Worm (Caenorhabditis elegans) whole organism, late embryonic: Measurements from ENCODE around the gene T19B10.5.

Source experiments
- C08G9.2 ChIP-seq: sonication (generic microtip); optimal IDR thresholded peaks from 2 replicates; lab custom pipeline; 2016; ENCODE audit warnings: mild to moderate bottlenecking, missing genetic modification characterization, moderate library complexity, missing compliant biosample characterization
- C38D4.7 ChIP-seq: fragments of 200-800 bp; sonication (Bioruptor generic); optimal IDR thresholded peaks from 2 replicates; lab custom pipeline; 2018; ENCODE audit warnings: mild to moderate bottlenecking, missing genetic modification characterization, moderate library complexity, missing compliant biosample characterization
- F13H6.1 ChIP-seq: sonication (generic microtip); optimal IDR thresholded peaks from 2 replicates; lab custom pipeline; 2016; ENCODE audit warnings: missing genetic modification characterization, missing compliant biosample characterization
- ahr-1 ChIP-seq: sonication (generic microtip); optimal IDR thresholded peaks from 2 replicates; lab custom pipeline; 2016; ENCODE audit warnings: missing genetic modification characterization, missing compliant biosample characterization
- ama-1 ChIP-seq: fragments of 150-350 bp; optimal IDR thresholded peaks from 2 replicates; lab custom pipeline; 2014
- ceh-14 ChIP-seq: sonication (generic microtip); optimal IDR thresholded peaks from 2 replicates; lab custom pipeline; 2016; ENCODE audit warnings: missing genotype, missing genetic modification characterization, missing compliant biosample characterization
- ceh-18 ChIP-seq: sonication (generic microtip); optimal IDR thresholded peaks from 2 replicates; lab custom pipeline; 2016; ENCODE audit warnings: missing genetic modification characterization, missing compliant biosample characterization
- ceh-19 ChIP-seq: fragments of 200-800 bp; sonication (Bioruptor generic); optimal IDR thresholded peaks from 2 replicates; lab custom pipeline; 2018; ENCODE audit warnings: mild to moderate bottlenecking, missing genetic modification characterization, missing compliant biosample characterization
- ceh-2 ChIP-seq: sonication (generic microtip); optimal IDR thresholded peaks from 2 replicates; lab custom pipeline; 2016; ENCODE audit warnings: missing genotype, missing genetic modification characterization, missing compliant biosample characterization
- ceh-22 ChIP-seq: sonication (generic microtip); optimal IDR thresholded peaks from 2 replicates; lab custom pipeline; 2017; ENCODE audit warnings: missing biosample characterization, missing genetic modification characterization
- ceh-31 ChIP-seq: sonication (generic microtip); optimal IDR thresholded peaks from 2 replicates; lab custom pipeline; 2016; ENCODE audit warnings: missing genetic modification characterization, missing compliant biosample characterization
- ceh-34 ChIP-seq: sonication (generic microtip); optimal IDR thresholded peaks from 2 replicates; lab custom pipeline; 2016; ENCODE audit warnings: mild to moderate bottlenecking, missing genetic modification characterization, missing compliant biosample characterization
- ceh-45 ChIP-seq: fragments of 200-800 bp; sonication (Bioruptor generic); IDR thresholded peaks from 2 replicates; pipeline ENCODE4 v1.3.6; 2022; ENCODE audit warnings: missing genetic modification reagents, missing genetic modification characterization, missing compliant biosample characterization
- ceh-6 ChIP-seq: fragments of 200-800 bp; sonication (Bioruptor generic); optimal IDR thresholded peaks from 2 replicates; lab custom pipeline; 2018; ENCODE audit warnings: mild to moderate bottlenecking, missing genetic modification characterization, missing compliant biosample characterization
- ceh-9 ChIP-seq: sonication (generic microtip); optimal IDR thresholded peaks from 2 replicates; lab custom pipeline; 2016; ENCODE audit warnings: mild to moderate bottlenecking, missing genetic modification characterization, inconsistent platforms, missing compliant biosample characterization
- che-1 ChIP-seq: sonication (generic microtip); optimal IDR thresholded peaks from 2 replicates; lab custom pipeline; 2016; ENCODE audit warnings: mild to moderate bottlenecking, missing genetic modification characterization, missing compliant biosample characterization
- dmd-4 ChIP-seq: sonication (generic microtip); optimal IDR thresholded peaks from 2 replicates; lab custom pipeline; 2016; ENCODE audit warnings: borderline replicate concordance, missing genetic modification characterization, missing compliant biosample characterization
- dve-1 ChIP-seq: sonication (generic microtip); optimal IDR thresholded peaks from 2 replicates; lab custom pipeline; 2017; ENCODE audit warnings: antibody characterized with exemption, mild to moderate bottlenecking, missing genetic modification characterization, missing compliant biosample characterization
- elt-2 ChIP-seq: sonication (generic microtip); optimal IDR thresholded peaks from 2 replicates; lab custom pipeline; 2016; ENCODE audit warnings: missing genetic modification reagents, missing genetic modification characterization, missing compliant biosample characterization
- elt-4 ChIP-seq: sonication (generic microtip); optimal IDR thresholded peaks from 2 replicates; lab custom pipeline; 2016; ENCODE audit warnings: missing genetic modification characterization, missing compliant biosample characterization
- eyg-1 ChIP-seq: sonication (generic microtip); optimal IDR thresholded peaks from 2 replicates; lab custom pipeline; 2016; ENCODE audit warnings: missing genotype, missing genetic modification characterization, missing compliant biosample characterization
- fax-1 ChIP-seq: sonication (generic microtip); optimal IDR thresholded peaks from 2 replicates; lab custom pipeline; 2016; ENCODE audit warnings: missing genotype, missing genetic modification characterization, missing compliant biosample characterization
- fkh-10 ChIP-seq: fragments of 150-350 bp; optimal IDR thresholded peaks from 2 replicates; lab custom pipeline; 2014; ENCODE audit warnings: missing biosample characterization, missing genetic modification reagents, missing genetic modification characterization
- fkh-6 ChIP-seq: sonication (generic microtip); optimal IDR thresholded peaks from 2 replicates; lab custom pipeline; 2016; ENCODE audit warnings: missing genetic modification characterization, missing compliant biosample characterization
- hlh-30 ChIP-seq: sonication (generic microtip); optimal IDR thresholded peaks from 2 replicates; lab custom pipeline; 2017; ENCODE audit warnings: antibody characterized with exemption, missing genetic modification characterization, missing compliant biosample characterization; ENCODE audit not compliant: insufficient read depth
- hlh-6 ChIP-seq: sonication (generic microtip); optimal IDR thresholded peaks from 2 replicates; lab custom pipeline; 2016; ENCODE audit warnings: missing genotype, missing genetic modification characterization, missing compliant biosample characterization
- hlh-8 ChIP-seq: sonication (generic microtip); optimal IDR thresholded peaks from 2 replicates; lab custom pipeline; 2016; ENCODE audit warnings: missing genotype, missing genetic modification characterization, missing compliant biosample characterization
- lim-6 ChIP-seq: sonication (generic microtip); optimal IDR thresholded peaks from 2 replicates; lab custom pipeline; 2016; ENCODE audit warnings: missing genetic modification characterization, missing compliant biosample characterization
- nfya-1 ChIP-seq: sonication (generic microtip); optimal IDR thresholded peaks from 2 replicates; lab custom pipeline; 2017; ENCODE audit warnings: missing genetic modification characterization, mild to moderate bottlenecking, missing compliant biosample characterization, antibody characterized with exemption, moderate library complexity
- odd-2 ChIP-seq: sonication (generic microtip); optimal IDR thresholded peaks from 2 replicates; lab custom pipeline; 2017; ENCODE audit warnings: antibody characterized with exemption, mild to moderate bottlenecking, missing genetic modification characterization, missing compliant biosample characterization
- pag-3 ChIP-seq: sonication (generic microtip); optimal IDR thresholded peaks from 2 replicates; lab custom pipeline; 2016; ENCODE audit warnings: missing compliant biosample characterization, missing genetic modification characterization, borderline replicate concordance
- pax-1 ChIP-seq: fragments of 150-350 bp; optimal IDR thresholded peaks from 2 replicates; lab custom pipeline; 2014; ENCODE audit warnings: missing biosample characterization, missing genetic modification characterization
- pha-2 ChIP-seq: sonication (generic microtip); optimal IDR thresholded peaks from 2 replicates; lab custom pipeline; 2017; ENCODE audit warnings: mild to moderate bottlenecking, missing genetic modification characterization, missing compliant biosample characterization
- pha-4 ChIP-seq: fragments of 150-350 bp; optimal IDR thresholded peaks from 2 replicates; lab custom pipeline; 2018; ENCODE audit warnings: missing biosample characterization, missing genetic modification reagents, missing genetic modification characterization
- rnt-1 ChIP-seq: sonication (generic microtip); optimal IDR thresholded peaks from 2 replicates; lab custom pipeline; 2016; ENCODE audit warnings: missing genetic modification characterization, missing compliant biosample characterization
- sdc-2 ChIP-seq: sonication (generic microtip); optimal IDR thresholded peaks from 2 replicates; lab custom pipeline; 2016; ENCODE audit warnings: missing genotype, missing genetic modification characterization, missing compliant biosample characterization
- sox-4 ChIP-seq: sonication (generic microtip); optimal IDR thresholded peaks from 2 replicates; lab custom pipeline; 2017; ENCODE audit warnings: mild to moderate bottlenecking, missing genetic modification characterization, inconsistent platforms, missing compliant biosample characterization
- syd-9 ChIP-seq: sonication (generic microtip); optimal IDR thresholded peaks from 2 replicates; lab custom pipeline; 2016; ENCODE audit warnings: mild to moderate bottlenecking, missing genetic modification characterization, moderate library complexity, missing compliant biosample characterization
- tbx-7 ChIP-seq: sonication (generic microtip); optimal IDR thresholded peaks from 2 replicates; lab custom pipeline; 2016; ENCODE audit warnings: missing genotype, missing genetic modification characterization, missing compliant biosample characterization
- ttx-3 ChIP-seq: sonication (generic microtip); optimal IDR thresholded peaks from 2 replicates; lab custom pipeline; 2016; ENCODE audit warnings: missing genetic modification reagents, missing genetic modification characterization, missing compliant biosample characterization
- unc-42 ChIP-seq: sonication (generic microtip); optimal IDR thresholded peaks from 2 replicates; lab custom pipeline; 2016; ENCODE audit warnings: missing genotype, missing genetic modification characterization, missing compliant biosample characterization
- unc-55 ChIP-seq: sonication (generic microtip); optimal IDR thresholded peaks from 2 replicates; lab custom pipeline; 2017; ENCODE audit warnings: missing biosample characterization, missing genetic modification reagents, missing genetic modification characterization
- unc-86 ChIP-seq: sonication (generic microtip); optimal IDR thresholded peaks from 2 replicates; lab custom pipeline; 2016; ENCODE audit warnings: missing genetic modification characterization, missing compliant biosample characterization
- ztf-16 ChIP-seq: sonication (generic microtip); optimal IDR thresholded peaks from 2 replicates; lab custom pipeline; 2017; ENCODE audit warnings: missing genetic modification characterization, missing compliant biosample characterization

T19B10.5 gene

ce11 chrV:11228653-11229173 is 5.7 kb upstream of the T19B10.5 start, which contains the start of gene pqn-70 (continued):
- peak; percentile 66 for TF ChIP-seq nfya-1
- no peak for TF ChIP-seq eyg-1
- no peak for TF ChIP-seq lim-6 (tag; lab: Kevin White, UChicago)
- TF ChIP-seq dmd-4 (tag; lab: Kevin White, UChicago): peak; percentile 10
- no peak for TF ChIP-seq syd-9 (tag; lab: Kevin White, UChicago)
- TF ChIP-seq ceh-19 (GFP tag; lab: Kevin White, UChicago): peak; percentile 52
- TF ChIP-seq ceh-31 (tag; lab: Kevin White, UChicago): peak; percentile 93
- TF ChIP-seq rnt-1 (tag; lab: Kevin White, UChicago): peak; percentile 39
- TF ChIP-seq hlh-30 (tag; lab: Kevin White, UChicago): peak; percentile 94
- TF ChIP-seq ceh-2 (tag; lab: Kevin White, UChicago): peak; percentile 66
- TF ChIP-seq ztf-16: peak; percentile 16
- peak; percentile 68 for TF ChIP-seq C08G9.2 (tag; lab: Kevin White, UChicago)
- TF ChIP-seq odd-2 (tag; lab: Kevin White, UChicago): no peak
- TF ChIP-seq fax-1 (tag; lab: Kevin White, UChicago): peak; percentile 52
- peak; percentile 35 for TF ChIP-seq ceh-18 (tag; lab: Kevin White, UChicago)
- TF ChIP-seq, all 69 proteins: peak for 27

ce11 chrV:11231177-11231576 is 3.3 kb upstream of the T19B10.5 start:
- no peak for TF ChIP-seq ttx-3
- no peak for TF ChIP-seq ceh-34
- peak; percentile 8 for TF ChIP-seq elt-2 (tag; lab: Kevin White, UChicago)

DNA sequence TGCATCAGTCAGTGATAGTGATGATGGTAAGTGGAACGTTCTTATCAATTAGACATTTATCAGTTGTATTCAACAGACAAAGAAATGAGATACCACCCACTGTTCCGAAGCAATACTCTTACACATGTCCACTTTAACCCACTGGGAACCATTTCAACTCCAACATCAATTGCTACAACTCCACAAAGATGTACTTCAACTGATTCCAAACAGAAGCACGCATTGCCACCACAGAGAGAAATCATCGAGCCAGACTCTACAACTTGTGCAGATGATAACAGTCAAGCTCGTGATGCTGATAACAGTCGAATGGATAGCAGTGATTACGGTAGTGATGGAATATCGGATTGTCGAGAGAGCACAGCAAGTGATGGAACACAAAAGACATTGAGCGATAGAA is 1.4 kb downstream of the T19B10.5 start:
- no peak for TF ChIP-seq elt-4 (tag; lab: Kevin White, UChicago)
- TF ChIP-seq elt-2 (tag; lab: Kevin White, UChicago): peak; percentile 94

- peak; percentile 70 for TF ChIP-seq odd-2 (tag; lab: Kevin White, UChicago)
- peak; percentile 79 for TF ChIP-seq fkh-6 (tag; lab: Kevin White, UChicago)
- peak; percentile 76 for TF ChIP-seq ahr-1 (tag; lab: Kevin White, UChicago)
- no peak for TF ChIP-seq ceh-22
- peak; percentile 59 for TF ChIP-seq che-1 (tag; lab: Kevin White, UChicago)
- TF ChIP-seq ceh-6 (GFP tag; lab: Kevin White, UChicago): peak; percentile 65
- TF ChIP-seq pha-4 (tag; lab: Kevin White, UChicago): no peak
- peak; percentile 66 for TF ChIP-seq ceh-19 (GFP tag; lab: Kevin White, UChicago)
- peak; percentile 85 for TF ChIP-seq ceh-14 (tag; lab: Kevin White, UChicago)
- TF ChIP-seq pag-3 (tag; lab: Kevin White, UChicago): no peak
- peak; percentile 64 for TF ChIP-seq C38D4.7 (GFP tag; lab: Kevin White, UChicago)
- TF ChIP-seq hlh-6 (tag; lab: Kevin White, UChicago): peak; percentile 81
- no peak for TF ChIP-seq pha-2 (tag; lab: Kevin White, UChicago)
- TF ChIP-seq lim-6 (tag; lab: Kevin White, UChicago): peak; percentile 42
- TF ChIP-seq ceh-45 (GFP tag; lab: Robert Waterston, UW): 0 out of 2 replicates have a peak, but pooled peaks have one; percentile 51
- TF ChIP-seq fkh-10 (GFP tag; lab: Kevin White, UChicago): no peak
- TF ChIP-seq tbx-7: no peak
- TF ChIP-seq ttx-3: peak; percentile 75
- peak; percentile 74 for TF ChIP-seq syd-9 (tag; lab: Kevin White, UChicago)
- peak; percentile 90 for TF ChIP-seq elt-2 (tag; lab: Kevin White, UChicago)
- TF ChIP-seq dve-1 (tag; lab: Kevin White, UChicago): peak; percentile 41
- TF ChIP-seq nfya-1: peak; percentile 75
- TF ChIP-seq fax-1 (tag; lab: Kevin White, UChicago): peak; percentile 66
- no peak for TF ChIP-seq ceh-9 (tag; lab: Kevin White, UChicago)
- peak; percentile 82 for TF ChIP-seq ztf-16
- peak; percentile 25 for TF ChIP-seq pax-1 (tag; lab: Kevin White, UChicago)
- peak; percentile 48 for TF ChIP-seq hlh-8
- TF ChIP-seq unc-42 (tag; lab: Kevin White, UChicago): peak; percentile 28
- peak; percentile 53 for TF ChIP-seq sdc-2 (tag; lab: Kevin White, UChicago)
- peak; percentile 76 for TF ChIP-seq rnt-1 (tag; lab: Kevin White, UChicago)
- peak; percentile 65 for TF ChIP-seq sox-4 (tag; lab: Kevin White, UChicago)
- peak; percentile 73 for TF ChIP-seq unc-86
- TF ChIP-seq F13H6.1 (tag; lab: Kevin White, UChicago): peak; percentile 76
- TF ChIP-seq ama-1 (lab: Kevin White, UChicago): no peak
- TF ChIP-seq unc-55 (GFP tag; lab: Kevin White, UChicago): no peak
These were observed 4.8 kb downstream of the T19B10.5 start, which contains the start of the genes dvc-1 and ima-1 for ce11 chrV:11239187-11239725. dvc-1 (minus strand) TSS chrV:11239331. ima-1 (plus strand) TSS chrV:11239675.
